Worm (Caenorhabditis elegans) whole organism, midembryonic: ENCODE results near the gene ZC262.2.
"Not testable (repeated sequence)": the region's sequence is repeated elsewhere in the genome, so short reads cannot be mapped to it uniquely, and the experiment has no call there.

ENCODE experiments used
- T22C8.4 ChIP-seq: fragments of 200-800 bp; sonication (Bioruptor generic); IDR thresholded peaks from 2 replicates; pipeline ENCODE4 v1.3.6; 2022; ENCODE audit warnings: missing genetic modification characterization, missing compliant biosample characterization
- cog-1 ChIP-seq: sonication (generic microtip); optimal IDR thresholded peaks from 2 replicates; lab custom pipeline; 2016; ENCODE audit warnings: missing genetic modification characterization, missing compliant biosample characterization
- klf-2 ChIP-seq: fragments of 200-800 bp; sonication (Bioruptor generic); conservative IDR thresholded peaks from 2 replicates; pipeline ENCODE4 v1.3.6; 2022; ENCODE audit warnings: missing genetic modification reagents, missing genetic modification characterization, missing compliant biosample characterization
- med-1 ChIP-seq: sonication (generic microtip); optimal IDR thresholded peaks from 2 replicates; lab custom pipeline; 2017; ENCODE audit warnings: missing genetic modification characterization, mild to moderate bottlenecking, missing compliant biosample characterization, antibody characterized with exemption, missing genetic modification reagents; ENCODE audit not compliant: insufficient read depth
- ref-1 ChIP-seq: fragments of 200-800 bp; sonication (Bioruptor generic); conservative IDR thresholded peaks from 2 replicates; pipeline ENCODE4 v1.3.6; 2022; ENCODE audit warnings: missing genetic modification reagents, missing genetic modification characterization, missing compliant biosample characterization
- tab-1 ChIP-seq: fragments of 200-800 bp; sonication (Bioruptor generic); IDR thresholded peaks from 2 replicates; pipeline ENCODE4 v1.3.6; 2022; ENCODE audit warnings: missing genetic modification characterization, missing compliant biosample characterization
- ztf-29 ChIP-seq: fragments of 200-800 bp; sonication (Bioruptor generic); IDR thresholded peaks from 2 replicates; pipeline ENCODE4 v1.3.6; 2022; ENCODE audit warnings: missing genetic modification reagents, missing genetic modification characterization, missing compliant biosample characterization

- TF ChIP-seq klf-2; ref-1 (GFP tag; lab: Robert Waterston, UW); T22C8.4 (GFP tag; lab: Robert Waterston, UW); med-1 (GFP tag; lab: Kevin White, UChicago); cog-1 (tag; lab: Kevin White, UChicago); tab-1 (GFP tag; lab: Robert Waterston, UW); ztf-29 (GFP tag; lab: Robert Waterston, UW): not testable (repeated sequence)
Measured at ce11 chrIII:8347822-8348221, 16.0 kb downstream of the ZC262.2 start, which contains the start of gene clc-29.
